Fruit fly (Drosophila melanogaster) whole organism, larva: ENCODE data around the gene CG15160.
A peak's percentile ranks its signal among the peaks of the same experiment; 100 is the strongest.

Source experiments
- noc ChIP-seq: fragments of 200-800 bp; sonication (Bioruptor generic); optimal IDR thresholded peaks from 3 replicates; lab custom pipeline; 2019; ENCODE audit warnings: missing biosample characterization, mild to moderate bottlenecking, missing genetic modification characterization, moderate library complexity

The CG15160 gene

dm6 chr2L:18590100-18590941, at the start of gene CG15160, which contains the start of gene Pde11:
Gene CG15160 (plus strand): TSS chr2L:18590891.
Gene Pde11 (minus strand): TSS chr2L:18590342.
- TF ChIP-seq noc (tag; lab: Kevin White, UChicago), result no peak

- no peak for TF ChIP-seq noc (tag; lab: Kevin White, UChicago)
These were observed 44.3 kb upstream of the CG15160 start for dm6 chr2L:18546426-18546825.

- TF ChIP-seq noc (tag; lab: Kevin White, UChicago), result no peak
These were observed 41.9 kb upstream of the CG15160 start for dm6 chr2L:18548753-18549152.

- peak; percentile 18 for TF ChIP-seq noc (tag; lab: Kevin White, UChicago)
These were observed 41.2 kb upstream of the CG15160 start for dm6 chr2L:18549470-18549869.

- TF ChIP-seq noc (tag; lab: Kevin White, UChicago), result no peak
These were observed 36.5 kb upstream of the CG15160 start for dm6 chr2L:18554205-18554604.

dm6 chr2L:18556384-18556783, 34.3 kb upstream of the CG15160 start:
- no peak for TF ChIP-seq noc (tag; lab: Kevin White, UChicago)

- peak; percentile 72 for TF ChIP-seq noc (tag; lab: Kevin White, UChicago)
These were observed 32.6 kb upstream of the CG15160 start for dm6 chr2L:18557965-18558537.

dm6 chr2L:18559084-18559483, 31.6 kb upstream of the CG15160 start:
- TF ChIP-seq noc (tag; lab: Kevin White, UChicago), result no peak

- TF ChIP-seq noc (tag; lab: Kevin White, UChicago), result peak; percentile 30
These were observed 29.7 kb upstream of the CG15160 start for dm6 chr2L:18561018-18561417.

- TF ChIP-seq noc (tag; lab: Kevin White, UChicago), result peak; percentile 10
These were observed 29.1 kb upstream of the CG15160 start for dm6 chr2L:18561522-18562119.

dm6 chr2L:18562573-18562972, 28.1 kb upstream of the CG15160 start:
- no peak for TF ChIP-seq noc (tag; lab: Kevin White, UChicago)

- peak; percentile 10 for TF ChIP-seq noc (tag; lab: Kevin White, UChicago)
These were observed 27.6 kb upstream of the CG15160 start for dm6 chr2L:18563020-18563546.

- TF ChIP-seq noc (tag; lab: Kevin White, UChicago), result no peak
These were observed 26.7 kb upstream of the CG15160 start for dm6 chr2L:18563991-18564390.

dm6 chr2L:18564417-18564816, 26.3 kb upstream of the CG15160 start:
- no peak for TF ChIP-seq noc (tag; lab: Kevin White, UChicago)

dm6 chr2L:18566235-18567158, 24.2 kb upstream of the CG15160 start:
- TF ChIP-seq noc (tag; lab: Kevin White, UChicago), result peak; percentile 83
